Fruit fly (Drosophila melanogaster) whole organism, adult: ENCODE measurements around the gene CG7006.
A peak's percentile ranks its signal among the peaks of the same experiment; 100 is the strongest.

Experiments used
- CG11617 ChIP-seq: fragments of 200-800 bp; sonication (Bioruptor generic); optimal IDR thresholded peaks from 2 replicates; lab custom pipeline; 2017; ENCODE audit warnings: mild to moderate bottlenecking, missing biosample characterization, missing genetic modification reagents, missing genetic modification characterization
- CG12768 ChIP-seq: fragments of 200-800 bp; sonication (Bioruptor generic); optimal IDR thresholded peaks from 2 replicates; lab custom pipeline; 2017; ENCODE audit warnings: missing biosample characterization, missing genetic modification characterization, mild to moderate bottlenecking, moderate library complexity, missing genetic modification reagents
- CG33017 ChIP-seq: fragments of 200-800 bp; sonication (Bioruptor generic); optimal IDR thresholded peaks from 2 replicates; lab custom pipeline; 2018; ENCODE audit warnings: missing biosample characterization, mild to moderate bottlenecking, missing genetic modification characterization, moderate library complexity
- CG5204 ChIP-seq: fragments of 200-800 bp; sonication (Bioruptor generic); optimal IDR thresholded peaks from 2 replicates; lab custom pipeline; 2016; ENCODE audit warnings: missing biosample characterization, missing genetic modification characterization
- CG7045 ChIP-seq: fragments of 200-800 bp; sonication (Bioruptor generic); optimal IDR thresholded peaks from 2 replicates; lab custom pipeline; 2017; ENCODE audit warnings: missing biosample characterization, mild to moderate bottlenecking, missing genetic modification characterization
- CG7101 ChIP-seq: fragments of 200-800 bp; sonication (Bioruptor generic); optimal IDR thresholded peaks from 2 replicates; lab custom pipeline; 2018; ENCODE audit warnings: missing biosample characterization, mild to moderate bottlenecking, missing genetic modification characterization, moderate library complexity
- Clk ChIP-seq: fragments of 200-800 bp; sonication (Bioruptor generic); optimal IDR thresholded peaks from 2 replicates; lab custom pipeline; 2017; ENCODE audit warnings: missing biosample characterization, missing genetic modification characterization
- Crg-1 ChIP-seq: fragments of 200-800 bp; sonication (Bioruptor generic); optimal IDR thresholded peaks from 2 replicates; lab custom pipeline; 2016; ENCODE audit warnings: missing biosample characterization, missing genetic modification characterization
- Mnt ChIP-seq: fragments of 200-800 bp; sonication (Bioruptor generic); optimal IDR thresholded peaks from 2 replicates; lab custom pipeline; 2016; ENCODE audit warnings: missing biosample characterization, mild to moderate bottlenecking, missing genetic modification characterization
- bab1 ChIP-seq: fragments of 200-800 bp; sonication (Bioruptor generic); optimal IDR thresholded peaks from 3 replicates; lab custom pipeline; 2019; ENCODE audit warnings: missing biosample characterization, mild to moderate bottlenecking, missing genetic modification characterization, moderate library complexity
- cic ChIP-seq: fragments of 200-800 bp; sonication (Bioruptor generic); optimal IDR thresholded peaks from 2 replicates; lab custom pipeline; 2017; ENCODE audit warnings: missing biosample characterization, mild to moderate bottlenecking, missing genetic modification characterization, moderate library complexity
- kay ChIP-seq: fragments of 200-800 bp; sonication (Bioruptor generic); peaks from one replicate; lab custom pipeline; 2016; ENCODE audit warnings: missing biosample characterization, missing genetic modification characterization, borderline replicate concordance
- ovo ChIP-seq: fragments of 200-800 bp; sonication (Bioruptor generic); optimal IDR thresholded peaks from 2 replicates; lab custom pipeline; 2016; ENCODE audit warnings: missing biosample characterization, missing genetic modification characterization
- pad ChIP-seq: fragments of 200-800 bp; sonication (Bioruptor generic); optimal IDR thresholded peaks from 3 replicates; lab custom pipeline; 2017; ENCODE audit warnings: missing biosample characterization, missing genetic modification characterization, mild to moderate bottlenecking, moderate library complexity, missing genetic modification reagents

DNA sequence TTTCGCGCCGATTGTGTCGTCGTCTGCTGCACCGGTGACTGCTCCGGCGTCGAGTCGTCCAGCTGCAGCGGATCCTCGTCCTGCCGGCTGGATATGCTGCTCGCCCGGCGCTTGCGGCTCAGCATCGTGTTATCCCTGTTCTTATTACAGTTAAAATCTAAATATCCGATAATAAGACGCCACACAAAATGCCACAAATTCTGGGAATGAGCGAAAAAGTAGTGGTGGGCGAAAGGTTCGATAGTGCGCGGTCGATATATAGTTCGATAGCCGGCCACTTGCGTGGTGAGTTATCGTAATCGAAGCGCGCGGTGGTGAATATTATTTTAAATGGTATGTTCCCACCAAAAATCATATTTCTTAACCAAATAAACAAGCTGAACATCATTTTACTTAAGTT, 45.4 kb upstream of the CG7006 start, which contains the start of gene polybromo:
- no peak for TF ChIP-seq CG33017 (tag; lab: Kevin White, UChicago)
- no peak for TF ChIP-seq ovo (GFP tag; lab: Kevin White, UChicago)
- TF ChIP-seq CG7045: no peak
- TF ChIP-seq kay (GFP tag; lab: Kevin White, UChicago): peak; percentile 15
- no peak for TF ChIP-seq Clk (GFP tag; lab: Kevin White, UChicago)
- TF ChIP-seq CG12768 (GFP tag; lab: Kevin White, UChicago): no peak
- no peak for TF ChIP-seq cic
- TF ChIP-seq CG7101 (tag; lab: Kevin White, UChicago): no peak
- TF ChIP-seq Mnt (GFP tag; lab: Kevin White, UChicago): no peak
- TF ChIP-seq Crg-1 (GFP tag; lab: Kevin White, UChicago): no peak
- TF ChIP-seq CG5204: no peak
- TF ChIP-seq pad: no peak
- no peak for TF ChIP-seq CG11617 (GFP tag; lab: Kevin White, UChicago)
- peak; percentile 33 for TF ChIP-seq bab1 (GFP tag; lab: Kevin White, UChicago)
